Worm (Caenorhabditis elegans) whole organism, mixed stage, embryonic: ENCODE results near the gene F10E9.2.

ENCODE experiments used
- M03D4.4 ChIP-seq: sonication (generic microtip); optimal IDR thresholded peaks from 2 replicates; lab custom pipeline; 2017; ENCODE audit warnings: mild to moderate bottlenecking, missing genetic modification characterization, missing compliant biosample characterization
- bed-3 ChIP-seq: fragments of 200-800 bp; sonication (Bioruptor generic); optimal IDR thresholded peaks from 3 replicates; lab custom pipeline; 2018; ENCODE audit warnings: mild to moderate bottlenecking, missing genetic modification characterization, moderate library complexity, missing compliant biosample characterization
- blmp-1 ChIP-seq: fragments of 150-350 bp; optimal IDR thresholded peaks from 2 replicates; lab custom pipeline; 2014; ENCODE audit warnings: missing biosample characterization, missing genetic modification characterization
- ceh-39 ChIP-seq: fragments of 150-350 bp; optimal IDR thresholded peaks from 2 replicates; lab custom pipeline; 2014; ENCODE audit warnings: missing biosample characterization, missing genetic modification characterization
- ceh-43 ChIP-seq: fragments of 200-800 bp; sonication (Bioruptor generic); optimal IDR thresholded peaks from 2 replicates; lab custom pipeline; 2018; ENCODE audit warnings: mild to moderate bottlenecking, missing genetic modification characterization, moderate library complexity, missing compliant biosample characterization
- ceh-83 ChIP-seq: fragments of 200-800 bp; sonication (Bioruptor generic); optimal IDR thresholded peaks from 2 replicates; lab custom pipeline; 2018; ENCODE audit warnings: mild to moderate bottlenecking, missing genetic modification characterization, missing compliant biosample characterization
- ces-1 ChIP-seq: fragments of 150-350 bp; optimal IDR thresholded peaks from 2 replicates; lab custom pipeline; 2014; ENCODE audit warnings: missing biosample characterization, missing genetic modification reagents, missing genetic modification characterization
- cnd-1 ChIP-seq: fragments of 200-800 bp; sonication (Bioruptor generic); optimal IDR thresholded peaks from 2 replicates; lab custom pipeline; 2018; ENCODE audit warnings: mild to moderate bottlenecking, missing genetic modification characterization, missing compliant biosample characterization
- drap-1 ChIP-seq: fragments of 200-800 bp; sonication (Bioruptor generic); optimal IDR thresholded peaks from 3 replicates; lab custom pipeline; 2018; ENCODE audit warnings: mild to moderate bottlenecking, missing genetic modification characterization, missing compliant biosample characterization
- elt-1 ChIP-seq: sonication (generic microtip); optimal IDR thresholded peaks from 2 replicates; lab custom pipeline; 2017; ENCODE audit warnings: missing genetic modification characterization, mild to moderate bottlenecking, missing compliant biosample characterization, antibody characterized with exemption, moderate library complexity, borderline replicate concordance; ENCODE audit not compliant: insufficient read depth
- flh-1 ChIP-seq: fragments of 200-800 bp; sonication (Bioruptor generic); optimal IDR thresholded peaks from 2 replicates; lab custom pipeline; 2018; ENCODE audit warnings: mild to moderate bottlenecking, missing genetic modification characterization, moderate library complexity, missing compliant biosample characterization
- ham-2 ChIP-seq: fragments of 200-800 bp; sonication (Bioruptor generic); optimal IDR thresholded peaks from 2 replicates; lab custom pipeline; 2018; ENCODE audit warnings: mild to moderate bottlenecking, missing genetic modification characterization, missing compliant biosample characterization
- hlh-1 ChIP-seq: fragments of 150-350 bp; optimal IDR thresholded peaks from 2 replicates; lab custom pipeline; 2014; ENCODE audit warnings: missing biosample characterization, missing genetic modification reagents, missing genetic modification characterization
- lin-13 ChIP-seq: fragments of 150-350 bp; optimal IDR thresholded peaks from 2 replicates; lab custom pipeline; 2014; ENCODE audit warnings: missing biosample characterization, missing genetic modification characterization
- lin-32 ChIP-seq: fragments of 200-800 bp; sonication (Bioruptor generic); optimal IDR thresholded peaks from 2 replicates; lab custom pipeline; 2018; ENCODE audit warnings: mild to moderate bottlenecking, missing genetic modification characterization, missing compliant biosample characterization
- mab-5 ChIP-seq: fragments of 150-350 bp; optimal IDR thresholded peaks from 2 replicates; lab custom pipeline; 2014; ENCODE audit warnings: missing biosample characterization, missing genetic modification characterization
- mep-1 ChIP-seq: fragments of 150-350 bp; optimal IDR thresholded peaks from 2 replicates; lab custom pipeline; 2017; ENCODE audit warnings: missing biosample characterization, missing genetic modification reagents, missing genetic modification characterization, inconsistent platforms
- nhr-12 ChIP-seq: fragments of 150-350 bp; optimal IDR thresholded peaks from 2 replicates; lab custom pipeline; 2014; ENCODE audit warnings: missing biosample characterization, missing genetic modification characterization
- nhr-2 ChIP-seq: fragments of 150-350 bp; optimal IDR thresholded peaks from 2 replicates; lab custom pipeline; 2014; ENCODE audit warnings: missing biosample characterization, missing genetic modification characterization
- nhr-76 ChIP-seq: sonication (generic microtip); optimal IDR thresholded peaks from 2 replicates; lab custom pipeline; 2017; ENCODE audit warnings: missing biosample characterization, missing genetic modification characterization
- pha-4 ChIP-seq: fragments of 150-350 bp; optimal IDR thresholded peaks from 2 replicates; lab custom pipeline; 2018; ENCODE audit warnings: missing biosample characterization, missing genetic modification reagents, missing genetic modification characterization
- sem-2 ChIP-seq: fragments of 200-800 bp; sonication (Bioruptor generic); optimal IDR thresholded peaks from 2 replicates; lab custom pipeline; 2018; ENCODE audit warnings: mild to moderate bottlenecking, missing genetic modification characterization, missing compliant biosample characterization
- snpc-4 ChIP-seq: fragments of 150-350 bp; optimal IDR thresholded peaks from 2 replicates; lab custom pipeline; 2014; ENCODE audit warnings: missing biosample characterization, missing genetic modification characterization
- sptf-1 ChIP-seq: sonication (generic microtip); optimal IDR thresholded peaks from 2 replicates; lab custom pipeline; 2017; ENCODE audit warnings: mild to moderate bottlenecking, missing genetic modification characterization, moderate library complexity, missing compliant biosample characterization
- unc-120 ChIP-seq: sonication (generic microtip); optimal IDR thresholded peaks from 2 replicates; lab custom pipeline; 2017; ENCODE audit warnings: missing genetic modification characterization, missing compliant biosample characterization; ENCODE audit not compliant: poor library complexity, severe bottlenecking
- unc-39 ChIP-seq: fragments of 150-350 bp; optimal IDR thresholded peaks from 2 replicates; lab custom pipeline; 2014; ENCODE audit warnings: missing biosample characterization, missing genetic modification characterization
- unc-62 ChIP-seq: fragments of 150-350 bp; optimal IDR thresholded peaks from 2 replicates; lab custom pipeline; 2014; ENCODE audit warnings: missing biosample characterization, missing genetic modification reagents, missing genetic modification characterization
- zip-8 ChIP-seq: fragments of 150-350 bp; optimal IDR thresholded peaks from 2 replicates; lab custom pipeline; 2014; ENCODE audit warnings: missing biosample characterization, missing genetic modification characterization
- ztf-11 ChIP-seq: fragments of 150-350 bp; optimal IDR thresholded peaks from 2 replicates; lab custom pipeline; 2014; ENCODE audit warnings: missing biosample characterization, missing genetic modification characterization

F10E9.2 gene

ce11 chrIII:8312393-8312792 is at the start of gene F10E9.2:
Gene F10E9.2 (plus strand): TSS chrIII:8312693.
- TF ChIP-seq ces-1 (GFP tag; lab: Kevin White, UChicago) (no peak), snpc-4 (tag; lab: Kevin White, UChicago) (no peak), ham-2 (GFP tag; lab: Kevin White, UChicago) (no peak), ceh-83 (GFP tag; lab: Kevin White, UChicago) (no peak), zip-8 (tag; lab: Kevin White, UChicago) (no peak), drap-1 (GFP tag; lab: Kevin White, UChicago) (no peak), blmp-1 (no peak), M03D4.4 (tag; lab: Kevin White, UChicago) (no peak)

- no peak for TF ChIP-seq drap-1 (GFP tag; lab: Kevin White, UChicago)
- no peak for TF ChIP-seq nhr-76 (tag; lab: Kevin White, UChicago)
- no peak for TF ChIP-seq cnd-1
- no peak for TF ChIP-seq ztf-11 (tag; lab: Kevin White, UChicago)
- no peak for TF ChIP-seq ceh-39 (tag; lab: Kevin White, UChicago)
- TF ChIP-seq elt-1 (tag; lab: Kevin White, UChicago), result no peak
- no peak for TF ChIP-seq ces-1 (GFP tag; lab: Kevin White, UChicago)
- no peak for TF ChIP-seq pha-4 (tag; lab: Kevin White, UChicago)
- no peak for TF ChIP-seq unc-62 (GFP tag; lab: Kevin White, UChicago)
- TF ChIP-seq mab-5 (tag; lab: Kevin White, UChicago), result no peak
- no peak for TF ChIP-seq ceh-43 (GFP tag; lab: Kevin White, UChicago)
- TF ChIP-seq snpc-4 (tag; lab: Kevin White, UChicago), result no peak
- TF ChIP-seq ham-2 (GFP tag; lab: Kevin White, UChicago), result no peak
- no peak for TF ChIP-seq M03D4.4 (tag; lab: Kevin White, UChicago)
- no peak for TF ChIP-seq lin-13 (tag; lab: Kevin White, UChicago)
Measured at ce11 chrIII:8263377-8263776, 49.1 kb upstream of the F10E9.2 start, which contains the start of gene col-91. Gene col-91 (minus strand): TSS chrIII:8263664.

- TF ChIP-seq cnd-1, result no peak
- peak; percentile 0 for TF ChIP-seq blmp-1
- no peak for TF ChIP-seq drap-1 (GFP tag; lab: Kevin White, UChicago)
- TF ChIP-seq lin-13 (tag; lab: Kevin White, UChicago), result no peak
- peak; percentile 58 for TF ChIP-seq ceh-83 (GFP tag; lab: Kevin White, UChicago)
Measured at ce11 chrIII:8265753-8266152, 46.7 kb upstream of the F10E9.2 start, which contains the start of gene mrps-9. Gene mrps-9 (plus strand): TSS chrIII:8266062.

- peak; percentile 2 for TF ChIP-seq mep-1 (tag; lab: Kevin White, UChicago)
- no peak for TF ChIP-seq lin-32
Measured at ce11 chrIII:8268296-8268695, 44.2 kb upstream of the F10E9.2 start, which contains the start of the genes F09G8.7 and crn-7. Gene F09G8.7 (minus strand): TSS chrIII:8268355. Gene crn-7 (plus strand): TSS chrIII:8268531.

- no peak for TF ChIP-seq nhr-2 (tag; lab: Kevin White, UChicago)
- TF ChIP-seq drap-1 (GFP tag; lab: Kevin White, UChicago), result no peak
- TF ChIP-seq sem-2 (GFP tag; lab: Kevin White, UChicago), result no peak
- no peak for TF ChIP-seq lin-32
- TF ChIP-seq unc-120 (tag; lab: Kevin White, UChicago), result no peak
- no peak for TF ChIP-seq mep-1 (tag; lab: Kevin White, UChicago)
- TF ChIP-seq ceh-83 (GFP tag; lab: Kevin White, UChicago), result no peak
- TF ChIP-seq flh-1 (GFP tag; lab: Kevin White, UChicago), result no peak
- no peak for TF ChIP-seq nhr-12 (tag; lab: Kevin White, UChicago)
- no peak for TF ChIP-seq hlh-1 (tag; lab: Kevin White, UChicago)
- TF ChIP-seq mab-5 (tag; lab: Kevin White, UChicago), result no peak
- no peak for TF ChIP-seq snpc-4 (tag; lab: Kevin White, UChicago)
- TF ChIP-seq unc-39 (tag; lab: Kevin White, UChicago), result no peak
- TF ChIP-seq sptf-1 (tag; lab: Kevin White, UChicago), result no peak
- TF ChIP-seq bed-3 (GFP tag; lab: Kevin White, UChicago), result no peak
Measured at ce11 chrIII:8271676-8272225, 40.7 kb upstream of the F10E9.2 start, which contains the start of the genes mps-4 and F09G8.10. Gene mps-4 (minus strand): TSS chrIII:8271776. Gene F09G8.10 (minus strand): TSS chrIII:8272175.
